Worm (Caenorhabditis elegans): ENCODE results near the gene qars-1.
A peak's percentile ranks its signal among the peaks of the same experiment; 100 is the strongest.

Gene qars-1

DNA sequence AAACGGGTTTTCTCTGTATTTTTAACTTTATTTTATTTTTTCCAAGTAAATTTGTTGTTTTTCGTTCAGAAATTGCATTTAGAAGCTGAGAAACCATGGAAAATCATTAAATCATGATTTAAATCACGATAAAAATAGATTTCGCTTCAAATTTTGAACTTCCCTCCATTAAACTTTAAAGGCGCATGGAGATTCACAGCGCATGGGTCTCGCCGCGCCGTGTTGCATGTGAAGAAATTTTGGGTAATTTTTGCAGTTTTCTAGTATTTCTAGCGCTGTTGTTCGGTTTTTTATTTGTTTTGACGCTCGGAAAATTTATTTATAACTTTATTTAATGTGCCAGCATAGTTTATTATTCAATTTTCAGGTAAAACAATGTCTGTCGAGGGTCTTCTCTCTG lies 24.0 kb upstream of the qars-1 start, which contains the start of gene eef-1B.2 (continued):
- TF ChIP-seq nhr-21 (tag; optimal IDR thresholded peaks at IDR 0.05), result peak; percentile 8
- TF ChIP-seq nhr-6 (tag; optimal IDR thresholded peaks at IDR 0.05), result no peak
- no peak for TF ChIP-seq nhr-77 (tag; optimal IDR thresholded peaks at IDR 0.05)
- no peak for TF ChIP-seq nhr-10 (tag; optimal IDR thresholded peaks at IDR 0.05)
- no peak for TF ChIP-seq alr-1 (tag; optimal IDR thresholded peaks at IDR 0.05)
- peak; percentile 15 for TF ChIP-seq fos-1 (tag; optimal IDR thresholded peaks at IDR 0.05)
- TF ChIP-seq sma-9 (GFP tag; optimal IDR thresholded peaks at IDR 0.05), result no peak
- TF ChIP-seq sma-9 (tag; optimal IDR thresholded peaks at IDR 0.05), result no peak
- TF ChIP-seq mdl-1 (tag; optimal IDR thresholded peaks at IDR 0.05), result no peak
- TF ChIP-seq gmeb-1 (tag; optimal IDR thresholded peaks at IDR 0.05), result peak; percentile 91
- no peak for TF ChIP-seq elt-3 (tag; optimal IDR thresholded peaks at IDR 0.05)
- no peak for TF ChIP-seq nhr-237 (tag; optimal IDR thresholded peaks at IDR 0.05)
- no peak for TF ChIP-seq egl-27 (tag; optimal IDR thresholded peaks at IDR 0.05)
- no peak for TF ChIP-seq nhr-12 (tag; optimal IDR thresholded peaks at IDR 0.05)
- no peak for TF ChIP-seq ztf-4 (tag; optimal IDR thresholded peaks at IDR 0.05)
- peak; percentile 56 for TF ChIP-seq sma-3 (GFP tag; optimal IDR thresholded peaks at IDR 0.05)
- TF ChIP-seq nhr-129 (tag; optimal IDR thresholded peaks at IDR 0.05), result peak; percentile 89
- TF ChIP-seq peb-1 (tag; optimal IDR thresholded peaks at IDR 0.05), result no peak
- TF ChIP-seq unc-55 (GFP tag; optimal IDR thresholded peaks at IDR 0.05), result peak; percentile 79
- TF ChIP-seq ama-1 (optimal IDR thresholded peaks at IDR 0.05), result no peak
- peak; percentile 35 for TF ChIP-seq lin-11 (tag; optimal IDR thresholded peaks at IDR 0.05)

DNA sequence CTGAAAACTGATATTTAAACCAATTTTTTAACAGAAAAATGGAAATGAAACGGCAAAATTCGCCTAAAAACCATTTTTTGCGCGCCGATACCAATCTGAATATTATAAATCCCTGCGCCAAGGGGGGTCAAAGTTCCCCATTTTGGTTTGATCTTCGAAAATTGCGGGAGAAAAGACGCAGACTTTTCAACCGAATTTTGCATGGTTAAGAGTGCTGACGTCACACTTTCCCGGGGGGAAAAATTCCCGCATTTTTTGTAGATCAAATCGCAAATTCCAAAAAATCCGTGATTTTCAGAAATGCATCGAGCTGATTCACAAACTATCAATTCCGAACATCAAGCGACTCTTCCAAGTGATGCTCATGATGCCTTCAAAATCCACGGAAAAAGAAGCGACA lies 16.6 kb upstream of the qars-1 start:
- no peak for TF ChIP-seq ceh-16 (tag; optimal IDR thresholded peaks at IDR 0.05)
- TF ChIP-seq elt-3 (tag; optimal IDR thresholded peaks at IDR 0.05), result no peak
- no peak for TF ChIP-seq nhr-25 (tag; optimal IDR thresholded peaks at IDR 0.05)
- TF ChIP-seq nhr-77 (tag; optimal IDR thresholded peaks at IDR 0.05), result no peak
- no peak for TF ChIP-seq ceh-82 (tag; optimal IDR thresholded peaks at IDR 0.05)
- TF ChIP-seq egl-27 (tag; optimal IDR thresholded peaks at IDR 0.05), result no peak
- TF ChIP-seq nhr-11 (tag; optimal IDR thresholded peaks at IDR 0.05), result no peak
- TF ChIP-seq skn-1 (tag; optimal IDR thresholded peaks at IDR 0.05), result no peak

DNA sequence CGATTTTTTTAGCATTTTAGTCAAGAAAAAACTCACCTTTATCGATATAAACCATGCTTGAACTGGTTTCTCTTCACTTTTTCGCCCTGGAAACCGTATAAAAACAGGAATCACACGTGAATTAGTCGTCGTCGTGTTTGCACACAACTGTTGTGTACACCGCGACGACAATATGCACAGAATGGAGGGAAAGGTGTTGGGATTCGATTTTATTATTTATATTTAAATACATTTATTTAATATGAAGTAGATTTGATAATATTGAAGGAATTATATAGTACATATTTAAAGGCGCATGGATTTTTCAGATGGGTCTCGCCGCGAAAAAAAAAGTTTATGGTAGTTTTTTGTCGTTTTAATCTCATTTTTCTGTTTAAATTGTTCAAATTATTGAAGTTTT lies 15.9 kb upstream of the qars-1 start, which contains the start of gene Y41E3.8:
Gene Y41E3.8, minus strand, starts transcription at position 88 of the 400 bp plus-strand sequence.
- TF ChIP-seq nhr-129 (tag; optimal IDR thresholded peaks at IDR 0.05) (peak; percentile 62), gmeb-1 (tag; optimal IDR thresholded peaks at IDR 0.05) (peak; percentile 55), nhr-25 (tag; optimal IDR thresholded peaks at IDR 0.05) (peak; percentile 6), C34F6.9 (tag; optimal IDR thresholded peaks at IDR 0.05) (peak; percentile 16), unc-55 (GFP tag; optimal IDR thresholded peaks at IDR 0.05) (peak; percentile 35), ztf-11 (tag; optimal IDR thresholded peaks at IDR 0.05) (no peak), lin-13 (GFP tag; optimal IDR thresholded peaks at IDR 0.05) (no peak), nhr-21 (tag; optimal IDR thresholded peaks at IDR 0.05) (peak; percentile 10), mdl-1 (tag; optimal IDR thresholded peaks at IDR 0.05) (peak in 1 of 2 experiments; percentile 8), elt-1 (tag; optimal IDR thresholded peaks at IDR 0.05) (no peak), lsy-2 (tag; optimal IDR thresholded peaks at IDR 0.05) (peak in 1 of 2 experiments; percentile 54), nhr-77 (tag; optimal IDR thresholded peaks at IDR 0.05) (no peak)

ce11 chrIV:15028386-15028785 lies 15.4 kb upstream of the qars-1 start:
- no peak for TF ChIP-seq ztf-11 (tag; optimal IDR thresholded peaks at IDR 0.05)
- no peak for TF ChIP-seq nhr-129 (tag; optimal IDR thresholded peaks at IDR 0.05)
- TF ChIP-seq lin-13 (GFP tag; optimal IDR thresholded peaks at IDR 0.05), result no peak

ce11 chrIV:15027884-15028283 lies 14.9 kb upstream of the qars-1 start:
- no peak for TF ChIP-seq nhr-77 (tag; optimal IDR thresholded peaks at IDR 0.05)
- TF ChIP-seq fos-1 (tag; optimal IDR thresholded peaks at IDR 0.05), result no peak
- TF ChIP-seq F13H6.1 (tag; optimal IDR thresholded peaks at IDR 0.05), result no peak
- TF ChIP-seq aly-2 (tag; optimal IDR thresholded peaks at IDR 0.05), result no peak

- TF ChIP-seq ama-1 (optimal IDR thresholded peaks at IDR 0.05) (no peak), aly-2 (tag; optimal IDR thresholded peaks at IDR 0.05) (no peak), unc-39 (tag; optimal IDR thresholded peaks at IDR 0.05) (no peak), nhr-6 (tag; optimal IDR thresholded peaks at IDR 0.05) (no peak), Y55F3AM.14 (GFP tag; optimal IDR thresholded peaks at IDR 0.05) (no peak), lin-13 (GFP tag; optimal IDR thresholded peaks at IDR 0.05) (no peak), nhr-12 (tag; optimal IDR thresholded peaks at IDR 0.05) (no peak), ztf-11 (tag; optimal IDR thresholded peaks at IDR 0.05) (no peak), peb-1 (tag; optimal IDR thresholded peaks at IDR 0.05) (no peak), F13H6.1 (tag; optimal IDR thresholded peaks at IDR 0.05) (no peak), elt-3 (tag; optimal IDR thresholded peaks at IDR 0.05) (no peak), sem-4 (tag; optimal IDR thresholded peaks at IDR 0.05) (no peak), lsy-2 (tag; optimal IDR thresholded peaks at IDR 0.05) (no peak), lin-11 (tag; optimal IDR thresholded peaks at IDR 0.05) (no peak), lin-39 (tag; optimal IDR thresholded peaks at IDR 0.05) (no peak), mbf-1 (tag; optimal IDR thresholded peaks at IDR 0.05) (no peak), unc-62 (GFP tag; optimal IDR thresholded peaks at IDR 0.05) (no peak)
Measured at ce11 chrIV:15027334-15027733, 14.4 kb upstream of the qars-1 start.
